Worm (Caenorhabditis elegans) whole organism, L2 larva: ENCODE data around the gene idh-1.

ENCODE experiments used
- C34F6.9 ChIP-seq: fragments of 150-350 bp; optimal IDR thresholded peaks from 2 replicates; lab custom pipeline; 2014; ENCODE audit warnings: missing biosample characterization, missing genetic modification characterization
- F13H6.1 ChIP-seq: sonication (generic microtip); optimal IDR thresholded peaks from 2 replicates; lab custom pipeline; 2016; ENCODE audit warnings: missing genetic modification characterization, missing compliant biosample characterization
- R02D3.7 ChIP-seq: fragments of 150-350 bp; optimal IDR thresholded peaks from 2 replicates; lab custom pipeline; 2014; ENCODE audit warnings: missing biosample characterization, missing genetic modification characterization
- ZK546.5 ChIP-seq: sonication (generic microtip); optimal IDR thresholded peaks from 2 replicates; lab custom pipeline; 2017; ENCODE audit warnings: missing biosample characterization, missing genetic modification characterization
- aly-2 ChIP-seq: fragments of 150-350 bp; optimal IDR thresholded peaks from 2 replicates; lab custom pipeline; 2014; ENCODE audit warnings: missing biosample characterization, missing genetic modification characterization
- ama-1 ChIP-seq: fragments of 150-350 bp; optimal IDR thresholded peaks from 2 replicates; lab custom pipeline; 2018; ENCODE audit warnings: inconsistent platforms
- blmp-1 ChIP-seq: sonication (generic microtip); optimal IDR thresholded peaks from 2 replicates; lab custom pipeline; 2017; ENCODE audit warnings: missing genetic modification characterization, mild to moderate bottlenecking, missing compliant biosample characterization, antibody characterized with exemption, moderate library complexity; ENCODE audit not compliant: insufficient read depth
- ceh-16 ChIP-seq: fragments of 150-350 bp; optimal IDR thresholded peaks from 2 replicates; lab custom pipeline; 2014; ENCODE audit warnings: missing biosample characterization, missing genetic modification characterization
- crh-2 ChIP-seq: sonication (generic microtip); optimal IDR thresholded peaks from 2 replicates; lab custom pipeline; 2017; ENCODE audit warnings: missing biosample characterization, missing genetic modification characterization
- dmd-4 ChIP-seq: sonication (generic microtip); optimal IDR thresholded peaks from 2 replicates; lab custom pipeline; 2017; ENCODE audit warnings: missing biosample characterization, missing genetic modification characterization
- egl-27 ChIP-seq: sonication (generic microtip); optimal IDR thresholded peaks from 3 replicates; lab custom pipeline; 2017; ENCODE audit warnings: missing biosample characterization, missing genetic modification reagents, missing genetic modification characterization
- elt-1 ChIP-seq: fragments of 150-350 bp; optimal IDR thresholded peaks from 2 replicates; lab custom pipeline; 2014; ENCODE audit warnings: missing biosample characterization, missing genetic modification characterization
- fos-1 ChIP-seq: fragments of 150-350 bp; optimal IDR thresholded peaks from 2 replicates; lab custom pipeline; 2014; ENCODE audit warnings: missing biosample characterization, missing genetic modification characterization
- gmeb-1 ChIP-seq: fragments of 150-350 bp; optimal IDR thresholded peaks from 2 replicates; lab custom pipeline; 2014; ENCODE audit warnings: missing biosample characterization, missing genetic modification characterization
- lin-11 ChIP-seq: fragments of 150-350 bp; sonication (generic microtip); optimal IDR thresholded peaks from 2 replicates; lab custom pipeline; 2014; ENCODE audit warnings: missing biosample characterization, missing genetic modification characterization, inconsistent platforms, mixed read lengths
- lin-13 ChIP-seq: fragments of 150-350 bp; optimal IDR thresholded peaks from 2 replicates; lab custom pipeline; 2014; ENCODE audit warnings: missing biosample characterization, missing genetic modification reagents, missing genetic modification characterization
- lin-39 ChIP-seq: fragments of 150-350 bp; optimal IDR thresholded peaks from 2 replicates; lab custom pipeline; 2014; ENCODE audit warnings: missing biosample characterization, missing genetic modification reagents, missing genetic modification characterization
- lsy-2 ChIP-seq, 2 experiments: fragments of 150-350 bp in 1 of 2; sonication (generic microtip) in 1 of 2; optimal IDR thresholded peaks; 2 replicates each; lab custom pipeline; 2014 to 2017; ENCODE audit warnings: missing biosample characterization in 2 of 2, missing genetic modification characterization in 2 of 2
- mdl-1 ChIP-seq, 2 experiments: fragments of 150-350 bp in 1 of 2; sonication (generic microtip) in 1 of 2; optimal IDR thresholded peaks; 2 replicates each; lab custom pipeline; 2017; ENCODE audit warnings: missing biosample characterization in 2 of 2, missing genetic modification characterization in 2 of 2
- nhr-10 ChIP-seq: sonication (generic microtip); optimal IDR thresholded peaks from 2 replicates; lab custom pipeline; 2017; ENCODE audit warnings: missing biosample characterization, missing genetic modification characterization
- nhr-129 ChIP-seq: fragments of 150-350 bp; optimal IDR thresholded peaks from 2 replicates; lab custom pipeline; 2014; ENCODE audit warnings: missing biosample characterization, missing genetic modification characterization
- nhr-21 ChIP-seq: fragments of 150-350 bp; optimal IDR thresholded peaks from 2 replicates; lab custom pipeline; 2014; ENCODE audit warnings: missing biosample characterization, missing genetic modification characterization
- nhr-237 ChIP-seq: fragments of 150-350 bp; optimal IDR thresholded peaks from 2 replicates; lab custom pipeline; 2014; ENCODE audit warnings: missing biosample characterization, missing genetic modification characterization
- nhr-25 ChIP-seq: fragments of 150-350 bp; sonication (generic microtip); optimal IDR thresholded peaks from 3 replicates; lab custom pipeline; 2014; ENCODE audit warnings: missing biosample characterization, missing genetic modification characterization
- nhr-6 ChIP-seq: fragments of 150-350 bp; optimal IDR thresholded peaks from 2 replicates; lab custom pipeline; 2014; ENCODE audit warnings: missing biosample characterization, missing genetic modification characterization
- peb-1 ChIP-seq: fragments of 150-350 bp; optimal IDR thresholded peaks from 2 replicates; lab custom pipeline; 2014; ENCODE audit warnings: missing biosample characterization, missing genetic modification characterization
- sem-4 ChIP-seq: fragments of 150-350 bp; optimal IDR thresholded peaks from 2 replicates; lab custom pipeline; 2014; ENCODE audit warnings: missing biosample characterization, missing genetic modification reagents, missing genetic modification characterization
- skn-1 ChIP-seq: sonication (generic microtip); optimal IDR thresholded peaks from 2 replicates; lab custom pipeline; 2017; ENCODE audit warnings: missing biosample characterization, missing genetic modification characterization
- sma-3 ChIP-seq: sonication (generic microtip); optimal IDR thresholded peaks from 2 replicates; lab custom pipeline; 2016; ENCODE audit warnings: missing genetic modification reagents, missing genetic modification characterization, missing compliant biosample characterization
- sma-9 ChIP-seq, 2 experiments: fragments of 150-350 bp in 1 of 2; sonication (generic microtip) in 1 of 2; optimal IDR thresholded peaks; 2 replicates each; lab custom pipeline; 2014 to 2016; ENCODE audit warnings: missing genetic modification characterization in 2 of 2, mild to moderate bottlenecking in 1 of 2, missing biosample characterization in 1 of 2, missing compliant biosample characterization in 1 of 2, missing genetic modification reagents in 1 of 2, moderate library complexity in 1 of 2
- snpc-4 ChIP-seq: fragments of 150-350 bp; optimal IDR thresholded peaks from 2 replicates; lab custom pipeline; 2014; ENCODE audit warnings: missing biosample characterization, missing genetic modification characterization
- unc-39 ChIP-seq: fragments of 150-350 bp; optimal IDR thresholded peaks from 2 replicates; lab custom pipeline; 2014; ENCODE audit warnings: missing biosample characterization, missing genetic modification characterization
- unc-55 ChIP-seq: fragments of 150-350 bp; sonication (generic microtip); optimal IDR thresholded peaks from 3 replicates; lab custom pipeline; 2014; ENCODE audit warnings: missing biosample characterization, missing genetic modification reagents, missing genetic modification characterization
- unc-62 ChIP-seq: fragments of 150-350 bp; optimal IDR thresholded peaks from 2 replicates; lab custom pipeline; 2014; ENCODE audit warnings: missing biosample characterization, missing genetic modification reagents, missing genetic modification characterization
- zag-1 ChIP-seq: fragments of 150-350 bp; optimal IDR thresholded peaks from 2 replicates; lab custom pipeline; 2014; ENCODE audit warnings: missing biosample characterization, missing genetic modification characterization
- ztf-1 ChIP-seq: fragments of 200-800 bp; sonication (Bioruptor generic); conservative IDR thresholded peaks from 2 replicates; pipeline ENCODE4 v1.3.6; 2022; ENCODE audit warnings: missing genetic modification characterization, missing compliant biosample characterization
- ztf-11 ChIP-seq: sonication (generic microtip); optimal IDR thresholded peaks from 2 replicates; lab custom pipeline; 2017; ENCODE audit warnings: missing biosample characterization, missing genetic modification characterization
- ztf-4 ChIP-seq: fragments of 150-350 bp; optimal IDR thresholded peaks from 2 replicates; lab custom pipeline; 2014; ENCODE audit warnings: missing biosample characterization, missing genetic modification characterization

idh-1 gene

ce11 chrIV:9444417-9445026 is 3.6 kb upstream of the idh-1 start (continued):
- TF ChIP-seq zag-1 (tag; lab: Kevin White, UChicago) (no peak), skn-1 (tag; lab: Kevin White, UChicago) (peak; percentile 68)

- TF ChIP-seq ZK546.5 = no peak
- TF ChIP-seq zag-1 (tag; lab: Kevin White, UChicago) = no peak
- TF ChIP-seq unc-39 (tag; lab: Kevin White, UChicago) = no peak
- no peak for TF ChIP-seq aly-2 (tag; lab: Kevin White, UChicago)
- TF ChIP-seq dmd-4 (tag; lab: Kevin White, UChicago) = no peak
Observed at ce11 chrIV:9443940-9444339, 3.0 kb upstream of the idh-1 start, which contains the start of gene F38E11.9. Gene F38E11.9 (minus strand): TSS chrIV:9444040.

ce11 chrIV:9442106-9442532 is 1.2 kb upstream of the idh-1 start:
- TF ChIP-seq sma-3 (GFP tag; lab: Kevin White, UChicago) = peak; percentile 89
- peak; percentile 41 for TF ChIP-seq lin-13 (GFP tag; lab: Kevin White, UChicago)
- TF ChIP-seq egl-27 = peak; percentile 11
- TF ChIP-seq lsy-2 (tag; optimal IDR thresholded peaks at IDR 0.05; lab: Kevin White, UChicago) = peak in 1 of 2 experiments; percentile 56
- TF ChIP-seq unc-55 = no peak
- TF ChIP-seq fos-1 (tag; lab: Kevin White, UChicago) = peak; percentile 39
- TF ChIP-seq elt-1 (tag; lab: Kevin White, UChicago) = peak; percentile 64
- no peak for TF ChIP-seq lin-39 (tag; lab: Kevin White, UChicago)
- TF ChIP-seq R02D3.7 = no peak
- no peak for TF ChIP-seq C34F6.9 (tag; lab: Kevin White, UChicago)
- TF ChIP-seq F13H6.1 (tag; lab: Kevin White, UChicago) = peak; percentile 58
- peak; percentile 35 for TF ChIP-seq ama-1 (lab: Kevin White, UChicago)
- TF ChIP-seq blmp-1 (tag; lab: Kevin White, UChicago) = peak; percentile 61
- TF ChIP-seq nhr-237 (tag; lab: Kevin White, UChicago) = no peak
- peak; percentile 94 for TF ChIP-seq sma-9 (GFP tag; optimal IDR thresholded peaks at IDR 0.05; lab: Kevin White, UChicago)
- no peak for TF ChIP-seq sma-9 (tag; optimal IDR thresholded peaks at IDR 0.05; lab: Kevin White, UChicago)
- TF ChIP-seq ceh-16 (tag; lab: Kevin White, UChicago) = peak; percentile 82
- TF ChIP-seq crh-2 (tag; lab: Kevin White, UChicago) = peak; percentile 97
- TF ChIP-seq nhr-21 = peak; percentile 88
- TF ChIP-seq sem-4 = peak; percentile 62
- TF ChIP-seq ztf-4 = no peak
- TF ChIP-seq ztf-11 (tag; lab: Kevin White, UChicago) = no peak
- peak; percentile 65 for TF ChIP-seq nhr-129 (tag; lab: Kevin White, UChicago)
- peak; percentile 3 for TF ChIP-seq nhr-10 (tag; lab: Kevin White, UChicago)
- TF ChIP-seq aly-2 (tag; lab: Kevin White, UChicago) = no peak
- no peak for TF ChIP-seq ztf-1
- peak; percentile 59 for TF ChIP-seq gmeb-1
- TF ChIP-seq peb-1 = no peak
- peak; percentile 17 for TF ChIP-seq nhr-25 (tag; lab: Kevin White, UChicago)
- no peak for TF ChIP-seq lin-11 (tag; lab: Kevin White, UChicago)
- TF ChIP-seq snpc-4 (tag; lab: Kevin White, UChicago) = no peak
- peak; percentile 72 to 87 for TF ChIP-seq mdl-1 (tag; optimal IDR thresholded peaks at IDR 0.05; lab: Kevin White, UChicago)
- peak; percentile 82 for TF ChIP-seq nhr-6 (tag; lab: Kevin White, UChicago)
- peak; percentile 74 for TF ChIP-seq skn-1 (tag; lab: Kevin White, UChicago)
- no peak for TF ChIP-seq unc-62 (GFP tag; lab: Kevin White, UChicago)

ce11 chrIV:9441391-9441790 is 484 bp upstream of the idh-1 start:
- no peak for TF ChIP-seq sma-3 (GFP tag; lab: Kevin White, UChicago)
- peak; percentile 8 for TF ChIP-seq crh-2 (tag; lab: Kevin White, UChicago)
- peak; percentile 41 for TF ChIP-seq blmp-1 (tag; lab: Kevin White, UChicago)
- peak; percentile 12 for TF ChIP-seq sma-9 (GFP tag; optimal IDR thresholded peaks at IDR 0.05; lab: Kevin White, UChicago)
- TF ChIP-seq sma-9 (tag; optimal IDR thresholded peaks at IDR 0.05; lab: Kevin White, UChicago) = no peak
